Worm (Caenorhabditis elegans) whole organism, L4 larva: Measurements from ENCODE around the gene cyn-1.

Experiments
- R02D3.7 ChIP-seq: fragments of 150-350 bp; sonication (generic microtip); optimal IDR thresholded peaks from 3 replicates; lab custom pipeline; 2014; ENCODE audit warnings: missing biosample characterization, missing genetic modification characterization
- Y5F2A.4 ChIP-seq: fragments of 200-800 bp; sonication (Bioruptor generic); optimal IDR thresholded peaks from 2 replicates; lab custom pipeline; 2018; ENCODE audit warnings: mild to moderate bottlenecking, missing genetic modification characterization, missing compliant biosample characterization
- ctbp-1 ChIP-seq: fragments of 200-800 bp; sonication (Bioruptor generic); IDR thresholded peaks from 2 replicates; pipeline ENCODE4 v1.3.6; 2022; ENCODE audit warnings: missing genetic modification reagents, missing genetic modification characterization, missing compliant biosample characterization
- hmg-1.1 ChIP-seq: fragments of 200-800 bp; sonication (Bioruptor generic); IDR thresholded peaks from 2 replicates; pipeline ENCODE4 v1.3.6; 2022; ENCODE audit warnings: missing genetic modification reagents, missing genetic modification characterization, missing compliant biosample characterization
- lsy-2 ChIP-seq, 2 experiments: fragments of 150-350 bp in 1 of 2; sonication (generic microtip) in 1 of 2; optimal IDR thresholded peaks; 2 replicates each; lab custom pipeline; 2014 to 2017; ENCODE audit warnings: missing biosample characterization in 2 of 2, missing genetic modification characterization in 2 of 2
- nhr-11 ChIP-seq: fragments of 150-350 bp; optimal IDR thresholded peaks from 2 replicates; lab custom pipeline; 2014; ENCODE audit warnings: missing biosample characterization, missing genetic modification characterization
- nhr-237 ChIP-seq: sonication (generic microtip); optimal IDR thresholded peaks from 2 replicates; lab custom pipeline; 2017; ENCODE audit warnings: missing biosample characterization, missing genetic modification characterization
- nhr-6 ChIP-seq: fragments of 150-350 bp; optimal IDR thresholded peaks from 2 replicates; lab custom pipeline; 2014; ENCODE audit warnings: missing biosample characterization, missing genetic modification characterization
- nhr-77 ChIP-seq: fragments of 150-350 bp; optimal IDR thresholded peaks from 2 replicates; lab custom pipeline; 2014; ENCODE audit warnings: missing biosample characterization, missing genetic modification characterization
- pha-4 ChIP-seq, 2 experiments: fragments of 150-350 bp in 1 of 2; fragments of 200-800 bp in 1 of 2; sonication (Bioruptor generic) in 1 of 2; IDR thresholded peaks in 1 of 2; optimal IDR thresholded peaks in 1 of 2; 2 replicates each; pipeline versions ENCODE4 v1.3.6 to Lab custom; 2014 to 2022; ENCODE audit warnings: missing genetic modification characterization in 2 of 2, missing genetic modification reagents in 2 of 2, missing biosample characterization in 1 of 2, missing compliant biosample characterization in 1 of 2
- pqm-1 ChIP-seq: sonication (generic microtip); optimal IDR thresholded peaks from 2 replicates; lab custom pipeline; 2017; ENCODE audit warnings: missing biosample characterization, missing genetic modification characterization
- snpc-4 ChIP-seq: fragments of 150-350 bp; optimal IDR thresholded peaks from 2 replicates; lab custom pipeline; 2014; ENCODE audit warnings: missing biosample characterization, missing genetic modification characterization
- unc-62 ChIP-seq, 3 experiments: fragments of 150-350 bp in 1 of 3; sonication (generic microtip); optimal IDR thresholded peaks in 2 of 3; peaks in 1 of 3; 1 replicate in 1 of 3; 2 replicates in 2 of 3; lab custom pipeline; 2014 to 2017; ENCODE audit warnings: missing biosample characterization in 3 of 3, missing genetic modification characterization in 3 of 3, missing genetic modification reagents in 3 of 3, missing genotype in 1 of 3
- zip-2 ChIP-seq: fragments of 150-350 bp; optimal IDR thresholded peaks from 2 replicates; lab custom pipeline; 2014; ENCODE audit warnings: missing biosample characterization, missing genetic modification characterization

ce11 chrV:14405647-14406046 lies 49.8 kb downstream of the cyn-1 start:
- TF ChIP-seq nhr-11 (tag; lab: Kevin White, UChicago): no peak
- TF ChIP-seq R02D3.7: no peak
- TF ChIP-seq nhr-237: no peak
- TF ChIP-seq ctbp-1 (GFP tag; lab: Robert Waterston, UW): no peak
- TF ChIP-seq lsy-2 (tag; optimal IDR thresholded peaks at IDR 0.05; lab: Kevin White, UChicago): no peak
- TF ChIP-seq unc-62 (GFP tag; optimal IDR thresholded peaks at IDR 0.05 in 1 of 2; lab: Kevin White, UChicago): no peak
- TF ChIP-seq unc-62 (tag; optimal IDR thresholded peaks at IDR 0.05; lab: Kevin White, UChicago): no peak
- TF ChIP-seq pha-4 (GFP tag; IDR thresholded peaks at IDR 0.05; lab: Robert Waterston, UW): no peak
- TF ChIP-seq pha-4 (tag; optimal IDR thresholded peaks at IDR 0.05; lab: Kevin White, UChicago): no peak
- TF ChIP-seq Y5F2A.4 (GFP tag; lab: Kevin White, UChicago): no peak
- TF ChIP-seq pqm-1: no peak
- no peak for TF ChIP-seq nhr-77
- TF ChIP-seq snpc-4 (tag; lab: Kevin White, UChicago): no peak
- TF ChIP-seq hmg-1.1 (GFP tag; lab: Robert Waterston, UW): no peak
- no peak for TF ChIP-seq zip-2 (tag; lab: Kevin White, UChicago)
- TF ChIP-seq nhr-6 (tag; lab: Kevin White, UChicago): no peak
